Fruit fly (Drosophila melanogaster) whole organism, prepupa: ENCODE results near the gene dl.
A peak's percentile ranks its signal among the peaks of the same experiment; 100 is the strongest.

Experiments
- Blimp-1 ChIP-seq: fragments of 200-800 bp; sonication (Bioruptor generic); optimal IDR thresholded peaks from 3 replicates; lab custom pipeline; 2017; ENCODE audit warnings: missing biosample characterization, missing genetic modification characterization, mild to moderate bottlenecking, moderate library complexity, missing genetic modification reagents
- CG10631 ChIP-seq: fragments of 200-800 bp; sonication (Bioruptor generic); optimal IDR thresholded peaks from 2 replicates; lab custom pipeline; 2016; ENCODE audit warnings: missing biosample characterization, missing genetic modification characterization
- CG10669 ChIP-seq: fragments of 200-800 bp; sonication (Bioruptor generic); optimal IDR thresholded peaks from 3 replicates; lab custom pipeline; 2018; ENCODE audit warnings: missing biosample characterization, mild to moderate bottlenecking, missing genetic modification characterization, moderate library complexity
- CG11294 ChIP-seq: fragments of 200-800 bp; sonication (Bioruptor generic); IDR thresholded peaks from 2 replicates; pipeline ENCODE4 v1.3.6; 2022; ENCODE audit warnings: missing biosample characterization, missing genetic modification characterization
- CG11762 ChIP-seq: fragments of 200-800 bp; sonication (Bioruptor generic); optimal IDR thresholded peaks from 3 replicates; lab custom pipeline; 2016; ENCODE audit warnings: missing biosample characterization, missing genetic modification characterization; ENCODE audit not compliant: insufficient read depth
- CG11902 ChIP-seq: fragments of 200-800 bp; sonication (Bioruptor generic); optimal IDR thresholded peaks from 3 replicates; lab custom pipeline; 2016; ENCODE audit warnings: missing biosample characterization, missing genetic modification characterization
- CG15336 ChIP-seq: fragments of 200-800 bp; sonication (Bioruptor generic); IDR thresholded peaks from 2 replicates; pipeline ENCODE4 v1.3.6; 2022; ENCODE audit warnings: missing biosample characterization, missing genetic modification characterization
- CG1621 ChIP-seq: fragments of 200-800 bp; sonication (Bioruptor generic); optimal IDR thresholded peaks from 3 replicates; lab custom pipeline; 2018; ENCODE audit warnings: missing biosample characterization, mild to moderate bottlenecking, missing genetic modification characterization
- CG3032 ChIP-seq: fragments of 200-800 bp; optimal IDR thresholded peaks from 2 replicates; lab custom pipeline; 2019; ENCODE audit warnings: missing biosample characterization, mild to moderate bottlenecking, missing genetic modification characterization, moderate library complexity
- CG31627 ChIP-seq: fragments of 200-800 bp; sonication (Bioruptor generic); optimal IDR thresholded peaks from 3 replicates; lab custom pipeline; 2016; ENCODE audit warnings: missing biosample characterization, missing genetic modification characterization
- CG4318 ChIP-seq: fragments of 200-800 bp; sonication (Bioruptor generic); optimal IDR thresholded peaks from 3 replicates; lab custom pipeline; 2017; ENCODE audit warnings: missing biosample characterization, mild to moderate bottlenecking, missing genetic modification characterization
- CG6163 ChIP-seq: fragments of 200-800 bp; sonication (Bioruptor generic); IDR thresholded peaks from 3 replicates; pipeline ENCODE4 v1.3.6; 2022; ENCODE audit warnings: missing biosample characterization, missing genetic modification characterization
- CG6276 ChIP-seq: fragments of 200-800 bp; sonication (Bioruptor generic); optimal IDR thresholded peaks from 2 replicates; lab custom pipeline; 2017; ENCODE audit warnings: missing biosample characterization, mild to moderate bottlenecking, missing genetic modification characterization
- CG6808 ChIP-seq: fragments of 200-800 bp; sonication (Bioruptor generic); optimal IDR thresholded peaks from 3 replicates; lab custom pipeline; 2017; ENCODE audit warnings: missing biosample characterization, missing genetic modification characterization, mild to moderate bottlenecking, moderate library complexity, missing genetic modification reagents
- CG6854 ChIP-seq: fragments of 200-800 bp; sonication (Bioruptor generic); optimal IDR thresholded peaks from 2 replicates; lab custom pipeline; 2017; ENCODE audit warnings: missing biosample characterization, mild to moderate bottlenecking, missing genetic modification characterization
- CG7368 ChIP-seq: fragments of 200-800 bp; sonication (Bioruptor generic); optimal IDR thresholded peaks from 3 replicates; lab custom pipeline; 2016; ENCODE audit warnings: missing biosample characterization, missing genetic modification characterization
- CG8119 ChIP-seq: fragments of 200-800 bp; sonication (Bioruptor generic); IDR thresholded peaks from 3 replicates; pipeline ENCODE4 v1.3.6; 2022; ENCODE audit warnings: missing biosample characterization, missing genetic modification characterization
- CG8319 ChIP-seq: fragments of 200-800 bp; sonication (Bioruptor generic); optimal IDR thresholded peaks from 3 replicates; lab custom pipeline; 2016; ENCODE audit warnings: missing biosample characterization, missing genetic modification characterization
- CG8632 ChIP-seq: fragments of 200-800 bp; sonication (Bioruptor generic); optimal IDR thresholded peaks from 3 replicates; lab custom pipeline; 2016; ENCODE audit warnings: missing biosample characterization, missing genetic modification characterization
- CG9139 ChIP-seq: fragments of 200-800 bp; sonication (Bioruptor generic); optimal IDR thresholded peaks from 3 replicates; lab custom pipeline; 2017; ENCODE audit warnings: missing biosample characterization, mild to moderate bottlenecking, missing genetic modification characterization
- Eip75B ChIP-seq: fragments of 200-800 bp; sonication (Bioruptor generic); optimal IDR thresholded peaks from 3 replicates; lab custom pipeline; 2016; ENCODE audit warnings: missing biosample characterization, missing genetic modification characterization
- Ets21C ChIP-seq: fragments of 200-800 bp; sonication (Bioruptor generic); optimal IDR thresholded peaks from 3 replicates; lab custom pipeline; 2016; ENCODE audit warnings: missing biosample characterization, missing genetic modification characterization
- Ets96B ChIP-seq: fragments of 200-800 bp; optimal IDR thresholded peaks from 2 replicates; lab custom pipeline; 2019; ENCODE audit warnings: missing biosample characterization, mild to moderate bottlenecking, missing genetic modification characterization, moderate library complexity
- Hr38 ChIP-seq: sonication (Bioruptor generic); optimal IDR thresholded peaks from 2 replicates; lab custom pipeline; 2016; ENCODE audit warnings: missing biosample characterization, missing genetic modification characterization
- Hr39 ChIP-seq: fragments of 200-800 bp; sonication (Bioruptor generic); optimal IDR thresholded peaks from 2 replicates; lab custom pipeline; 2016; ENCODE audit warnings: missing biosample characterization, missing genetic modification characterization
- Hr4 ChIP-seq: fragments of 200-800 bp; sonication (Bioruptor generic); optimal IDR thresholded peaks from 3 replicates; lab custom pipeline; 2016; ENCODE audit warnings: missing biosample characterization, missing genetic modification characterization
- Smox ChIP-seq: fragments of 200-800 bp; sonication (Bioruptor generic); optimal IDR thresholded peaks from 3 replicates; lab custom pipeline; 2016; ENCODE audit warnings: missing biosample characterization, missing genetic modification characterization
- Sox102F ChIP-seq: fragments of 200-800 bp; sonication (Bioruptor generic); optimal IDR thresholded peaks from 2 replicates; lab custom pipeline; 2016; ENCODE audit warnings: missing biosample characterization, mild to moderate bottlenecking, missing genetic modification characterization
- Sox14 ChIP-seq: fragments of 200-800 bp; sonication (Bioruptor generic); optimal IDR thresholded peaks from 3 replicates; lab custom pipeline; 2016; ENCODE audit warnings: missing biosample characterization, missing genetic modification characterization
- Sox15 ChIP-seq: fragments of 200-800 bp; sonication (Bioruptor generic); optimal IDR thresholded peaks from 3 replicates; lab custom pipeline; 2016; ENCODE audit warnings: missing biosample characterization, missing genetic modification characterization
- achi ChIP-seq: fragments of 200-800 bp; sonication (Bioruptor generic); optimal IDR thresholded peaks from 3 replicates; lab custom pipeline; 2016; ENCODE audit warnings: missing biosample characterization, missing genetic modification characterization
- acj6 ChIP-seq: fragments of 200-800 bp; sonication (Bioruptor generic); optimal IDR thresholded peaks from 3 replicates; lab custom pipeline; 2016; ENCODE audit warnings: missing biosample characterization, missing genetic modification characterization
- cyc ChIP-seq: fragments of 200-800 bp; sonication (Bioruptor generic); optimal IDR thresholded peaks from 3 replicates; lab custom pipeline; 2016; ENCODE audit warnings: missing biosample characterization, missing genetic modification characterization
- dac ChIP-seq: fragments of 200-800 bp; sonication (Bioruptor generic); optimal IDR thresholded peaks from 2 replicates; lab custom pipeline; 2017; ENCODE audit warnings: missing biosample characterization, mild to moderate bottlenecking, missing genetic modification characterization
- eg ChIP-seq: fragments of 200-800 bp; sonication (Bioruptor generic); IDR thresholded peaks from 3 replicates; pipeline ENCODE4 v1.3.6; 2022; ENCODE audit warnings: missing biosample characterization, missing genetic modification characterization
- esn ChIP-seq: fragments of 200-800 bp; sonication (Bioruptor generic); optimal IDR thresholded peaks from 2 replicates; lab custom pipeline; 2016; ENCODE audit warnings: missing biosample characterization, mild to moderate bottlenecking, missing genetic modification characterization, moderate library complexity
- fd59A ChIP-seq: fragments of 200-800 bp; sonication (Bioruptor generic); optimal IDR thresholded peaks from 2 replicates; lab custom pipeline; 2017; ENCODE audit warnings: missing biosample characterization, mild to moderate bottlenecking, missing genetic modification characterization, missing genetic modification reagents
- fd85E ChIP-seq: fragments of 200-800 bp; sonication (Bioruptor generic); optimal IDR thresholded peaks from 3 replicates; lab custom pipeline; 2016; ENCODE audit warnings: missing biosample characterization, missing genetic modification characterization
- fkh ChIP-seq: fragments of 200-800 bp; sonication (Bioruptor generic); optimal IDR thresholded peaks from 3 replicates; lab custom pipeline; 2017; ENCODE audit warnings: missing biosample characterization, mild to moderate bottlenecking, missing genetic modification characterization, moderate library complexity
- lz ChIP-seq: fragments of 200-800 bp; sonication (Bioruptor generic); optimal IDR thresholded peaks from 3 replicates; lab custom pipeline; 2016; ENCODE audit warnings: missing biosample characterization, missing genetic modification characterization
- net ChIP-seq: fragments of 200-800 bp; sonication (Bioruptor generic); optimal IDR thresholded peaks from 3 replicates; lab custom pipeline; 2016; ENCODE audit warnings: missing biosample characterization, missing genetic modification characterization
- pdm3 ChIP-seq: fragments of 200-800 bp; sonication (Bioruptor generic); optimal IDR thresholded peaks from 3 replicates; lab custom pipeline; 2016; ENCODE audit warnings: missing biosample characterization, missing genetic modification characterization
- ss ChIP-seq, 2 experiments: fragments of 200-800 bp; sonication (Bioruptor generic); optimal IDR thresholded peaks; 2 replicates in 1 of 2; 3 replicates in 1 of 2; lab custom pipeline; 2017 to 2018; ENCODE audit warnings: mild to moderate bottlenecking in 2 of 2, missing biosample characterization in 2 of 2, missing genetic modification characterization in 2 of 2, moderate library complexity in 1 of 2
- svp ChIP-seq: fragments of 200-800 bp; sonication (Bioruptor generic); peaks from one replicate; lab custom pipeline; 2016; ENCODE audit warnings: missing biosample characterization, missing genetic modification characterization
- topi ChIP-seq: fragments of 200-800 bp; sonication (Bioruptor generic); optimal IDR thresholded peaks from 3 replicates; lab custom pipeline; 2016; ENCODE audit warnings: missing biosample characterization, missing genetic modification characterization
- vri ChIP-seq: fragments of 200-800 bp; sonication (Bioruptor generic); optimal IDR thresholded peaks from 3 replicates; lab custom pipeline; 2016; ENCODE audit warnings: missing biosample characterization, mild to moderate bottlenecking, missing genetic modification characterization

Gene dl

dm6 chr2L:17427929-17428456, 22.2 kb downstream of the dl start (continued):
- TF ChIP-seq CG6808 (GFP tag; lab: Kevin White, UChicago) = peak; percentile 63
- peak; percentile 81 for TF ChIP-seq CG9139 (GFP tag; lab: Kevin White, UChicago)
- TF ChIP-seq vri (GFP tag; lab: Kevin White, UChicago) = peak; percentile 63
- TF ChIP-seq dac (GFP tag; lab: Kevin White, UChicago) = no peak
- peak; percentile 28 for TF ChIP-seq CG6276 (GFP tag; lab: Kevin White, UChicago)
- no peak for TF ChIP-seq Ets21C (GFP tag; lab: Kevin White, UChicago)
- no peak for TF ChIP-seq achi (GFP tag; lab: Kevin White, UChicago)
- peak; percentile 32 for TF ChIP-seq Ets96B (tag; lab: Kevin White, UChicago)
- TF ChIP-seq ss (GFP tag; optimal IDR thresholded peaks at IDR 0.05; lab: Kevin White, UChicago) = peak; percentile 72 to 87
- peak; percentile 39 for TF ChIP-seq Sox102F (GFP tag; lab: Kevin White, UChicago)
- TF ChIP-seq Hr38 = no peak
- TF ChIP-seq pdm3 = peak; percentile 7
- TF ChIP-seq fkh (GFP tag; lab: Kevin White, UChicago) = peak; percentile 65
- no peak for TF ChIP-seq CG11762 (GFP tag; lab: Kevin White, UChicago)
- TF ChIP-seq CG4318 (GFP tag; lab: Kevin White, UChicago) = no peak
- peak; percentile 69 for TF ChIP-seq CG1621
- no peak for TF ChIP-seq acj6 (GFP tag; lab: Kevin White, UChicago)
- TF ChIP-seq CG11902 (GFP tag; lab: Kevin White, UChicago) = no peak
- peak; percentile 8 for TF ChIP-seq CG3032 (tag; lab: Kevin White, UChicago)
- peak; percentile 25 for TF ChIP-seq CG6854 (GFP tag; lab: Kevin White, UChicago)
- no peak for TF ChIP-seq fd85E
- TF ChIP-seq CG8319 (GFP tag; lab: Kevin White, UChicago) = peak; percentile 31
- TF ChIP-seq topi (GFP tag; lab: Kevin White, UChicago) = peak; percentile 8
- TF ChIP-seq Sox15 (GFP tag; lab: Kevin White, UChicago) = no peak

DNA sequence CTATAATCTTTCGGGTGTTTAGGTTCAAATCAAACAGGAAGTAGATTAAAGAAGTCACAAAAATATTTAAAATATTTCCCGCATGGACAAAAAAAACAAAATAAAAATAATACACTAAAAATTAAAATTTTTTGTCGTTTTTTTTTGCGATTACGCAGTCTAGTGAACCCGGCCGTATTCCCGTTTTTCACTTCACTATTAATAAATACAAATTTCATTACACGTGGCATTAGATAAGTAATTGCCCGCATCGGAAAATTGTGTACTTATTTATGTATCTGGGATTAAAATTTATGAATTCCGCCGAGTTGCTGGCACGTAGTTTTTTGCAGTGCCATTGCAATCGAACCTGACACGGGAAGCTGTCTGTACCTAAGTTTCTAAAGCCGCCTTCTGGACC, 23.0 kb downstream of the dl start:
- TF ChIP-seq Smox (GFP tag; lab: Kevin White, UChicago) (peak; percentile 10), net (GFP tag; lab: Kevin White, UChicago) (peak; percentile 7), Sox14 (GFP tag; lab: Kevin White, UChicago) (peak; percentile 32), CG31627 (GFP tag; lab: Kevin White, UChicago) (peak; percentile 15), fkh (GFP tag; lab: Kevin White, UChicago) (no peak), CG11902 (GFP tag; lab: Kevin White, UChicago) (no peak), cyc (GFP tag; lab: Kevin White, UChicago) (no peak), fd59A (GFP tag; lab: Kevin White, UChicago) (peak; percentile 12), CG7368 (no peak), Ets21C (GFP tag; lab: Kevin White, UChicago) (no peak), CG15336 (GFP tag; lab: Robert Waterston, UW) (peak; percentile 57), CG4318 (GFP tag; lab: Kevin White, UChicago) (peak; percentile 52), CG6854 (GFP tag; lab: Kevin White, UChicago) (no peak), CG8319 (GFP tag; lab: Kevin White, UChicago) (no peak), Sox15 (GFP tag; lab: Kevin White, UChicago) (peak; percentile 1), CG6276 (GFP tag; lab: Kevin White, UChicago) (peak; percentile 50), CG8119 (0 out of 3 replicates have a peak, but pooled peaks have one; percentile 28), CG8632 (peak; percentile 20), Ets96B (tag; lab: Kevin White, UChicago) (peak; percentile 40), CG3032 (tag; lab: Kevin White, UChicago) (peak; percentile 26), Hr4 (GFP tag; lab: Kevin White, UChicago) (peak; percentile 55), achi (GFP tag; lab: Kevin White, UChicago) (peak; percentile 27), Sox102F (GFP tag; lab: Kevin White, UChicago) (peak; percentile 4), svp (GFP tag; lab: Kevin White, UChicago) (peak; percentile 56), CG10669 (GFP tag; lab: Kevin White, UChicago) (peak; percentile 4), Hr39 (peak; percentile 21), CG6163 (GFP tag; lab: Robert Waterston, UW) (0 out of 3 replicates have a peak, but pooled peaks have one; percentile 33), dac (GFP tag; lab: Kevin White, UChicago) (no peak), CG11762 (GFP tag; lab: Kevin White, UChicago) (peak; percentile 10), esn (GFP tag; lab: Kevin White, UChicago) (peak; percentile 37), eg (GFP tag; lab: Robert Waterston, UW) (peak; percentile 24; the same call in 1 of the 3 replicates), Eip75B (GFP tag; lab: Kevin White, UChicago) (peak; percentile 2), CG11294 (GFP tag; lab: Robert Waterston, UW) (no peak), CG10631 (GFP tag; lab: Kevin White, UChicago) (peak; percentile 23), pdm3 (peak; percentile 3), Blimp-1 (GFP tag; lab: Kevin White, UChicago) (no peak), lz (peak; percentile 30), CG6808 (GFP tag; lab: Kevin White, UChicago) (peak; percentile 41)
